Fruit fly (Drosophila melanogaster) whole organism, adult: Measurements from ENCODE around the gene Tom70.

Experiments used
- CG11617 ChIP-seq: fragments of 200-800 bp; sonication (Bioruptor generic); optimal IDR thresholded peaks from 2 replicates; lab custom pipeline; 2017; ENCODE audit warnings: mild to moderate bottlenecking, missing biosample characterization, missing genetic modification reagents, missing genetic modification characterization
- CG12768 ChIP-seq: fragments of 200-800 bp; sonication (Bioruptor generic); optimal IDR thresholded peaks from 2 replicates; lab custom pipeline; 2017; ENCODE audit warnings: missing biosample characterization, missing genetic modification characterization, mild to moderate bottlenecking, moderate library complexity, missing genetic modification reagents
- CG14711 ChIP-seq: fragments of 200-800 bp; sonication (Bioruptor generic); optimal IDR thresholded peaks from 2 replicates; lab custom pipeline; 2018; ENCODE audit warnings: missing biosample characterization, mild to moderate bottlenecking, missing genetic modification characterization, moderate library complexity
- CG1620 ChIP-seq: fragments of 200-800 bp; sonication (Bioruptor generic); optimal IDR thresholded peaks from 2 replicates; lab custom pipeline; 2016; ENCODE audit warnings: missing biosample characterization, missing genetic modification characterization
- CG33017 ChIP-seq: fragments of 200-800 bp; sonication (Bioruptor generic); optimal IDR thresholded peaks from 2 replicates; lab custom pipeline; 2018; ENCODE audit warnings: missing biosample characterization, mild to moderate bottlenecking, missing genetic modification characterization, moderate library complexity
- CG5204 ChIP-seq: fragments of 200-800 bp; sonication (Bioruptor generic); optimal IDR thresholded peaks from 2 replicates; lab custom pipeline; 2016; ENCODE audit warnings: missing biosample characterization, missing genetic modification characterization
- CG7045 ChIP-seq: fragments of 200-800 bp; sonication (Bioruptor generic); optimal IDR thresholded peaks from 2 replicates; lab custom pipeline; 2017; ENCODE audit warnings: missing biosample characterization, mild to moderate bottlenecking, missing genetic modification characterization
- CG7101 ChIP-seq: fragments of 200-800 bp; sonication (Bioruptor generic); optimal IDR thresholded peaks from 2 replicates; lab custom pipeline; 2018; ENCODE audit warnings: missing biosample characterization, mild to moderate bottlenecking, missing genetic modification characterization, moderate library complexity
- Clk ChIP-seq: fragments of 200-800 bp; sonication (Bioruptor generic); optimal IDR thresholded peaks from 2 replicates; lab custom pipeline; 2017; ENCODE audit warnings: missing biosample characterization, missing genetic modification characterization
- Crg-1 ChIP-seq: fragments of 200-800 bp; sonication (Bioruptor generic); optimal IDR thresholded peaks from 2 replicates; lab custom pipeline; 2016; ENCODE audit warnings: missing biosample characterization, missing genetic modification characterization
- Hr96 ChIP-seq: fragments of 200-800 bp; sonication (Bioruptor generic); optimal IDR thresholded peaks from 2 replicates; lab custom pipeline; 2016; ENCODE audit warnings: missing biosample characterization, missing genetic modification characterization
- Mnt ChIP-seq: fragments of 200-800 bp; sonication (Bioruptor generic); optimal IDR thresholded peaks from 2 replicates; lab custom pipeline; 2016; ENCODE audit warnings: missing biosample characterization, mild to moderate bottlenecking, missing genetic modification characterization
- bab1 ChIP-seq: fragments of 200-800 bp; sonication (Bioruptor generic); optimal IDR thresholded peaks from 3 replicates; lab custom pipeline; 2019; ENCODE audit warnings: missing biosample characterization, mild to moderate bottlenecking, missing genetic modification characterization, moderate library complexity
- cic ChIP-seq: fragments of 200-800 bp; sonication (Bioruptor generic); optimal IDR thresholded peaks from 2 replicates; lab custom pipeline; 2017; ENCODE audit warnings: missing biosample characterization, mild to moderate bottlenecking, missing genetic modification characterization, moderate library complexity
- cnc ChIP-seq, 2 experiments: fragments of >200 bp; optimal IDR thresholded peaks; 2 replicates each; lab custom pipeline; 2017
- kay ChIP-seq: fragments of 200-800 bp; sonication (Bioruptor generic); peaks from one replicate; lab custom pipeline; 2016; ENCODE audit warnings: missing biosample characterization, missing genetic modification characterization, borderline replicate concordance
- ovo ChIP-seq: fragments of 200-800 bp; sonication (Bioruptor generic); optimal IDR thresholded peaks from 2 replicates; lab custom pipeline; 2016; ENCODE audit warnings: missing biosample characterization, missing genetic modification characterization
- pad ChIP-seq: fragments of 200-800 bp; sonication (Bioruptor generic); optimal IDR thresholded peaks from 3 replicates; lab custom pipeline; 2017; ENCODE audit warnings: missing biosample characterization, missing genetic modification characterization, mild to moderate bottlenecking, moderate library complexity, missing genetic modification reagents
- tj ChIP-seq: fragments of 200-800 bp; sonication (Bioruptor generic); optimal IDR thresholded peaks from 3 replicates; lab custom pipeline; 2017; ENCODE audit warnings: missing biosample characterization, mild to moderate bottlenecking, missing genetic modification characterization, moderate library complexity
- toe ChIP-seq: fragments of 200-800 bp; sonication (Bioruptor generic); optimal IDR thresholded peaks from 2 replicates; lab custom pipeline; 2016; ENCODE audit warnings: missing biosample characterization, missing genetic modification characterization

Gene Tom70

dm6 chr2L:12020735-12021134 lies 17.6 kb downstream of the Tom70 start, which contains the start of gene Wdr81:
Gene Wdr81, minus strand, starts transcription at chr2L:12020960.
- TF ChIP-seq CG1620 (GFP tag; lab: Kevin White, UChicago) (no peak), CG33017 (no peak), Mnt (GFP tag; lab: Kevin White, UChicago) (no peak), bab1 (GFP tag; lab: Kevin White, UChicago) (peak; percentile 56), CG12768 (GFP tag; lab: Kevin White, UChicago) (no peak), Crg-1 (no peak), toe (no peak)

DNA sequence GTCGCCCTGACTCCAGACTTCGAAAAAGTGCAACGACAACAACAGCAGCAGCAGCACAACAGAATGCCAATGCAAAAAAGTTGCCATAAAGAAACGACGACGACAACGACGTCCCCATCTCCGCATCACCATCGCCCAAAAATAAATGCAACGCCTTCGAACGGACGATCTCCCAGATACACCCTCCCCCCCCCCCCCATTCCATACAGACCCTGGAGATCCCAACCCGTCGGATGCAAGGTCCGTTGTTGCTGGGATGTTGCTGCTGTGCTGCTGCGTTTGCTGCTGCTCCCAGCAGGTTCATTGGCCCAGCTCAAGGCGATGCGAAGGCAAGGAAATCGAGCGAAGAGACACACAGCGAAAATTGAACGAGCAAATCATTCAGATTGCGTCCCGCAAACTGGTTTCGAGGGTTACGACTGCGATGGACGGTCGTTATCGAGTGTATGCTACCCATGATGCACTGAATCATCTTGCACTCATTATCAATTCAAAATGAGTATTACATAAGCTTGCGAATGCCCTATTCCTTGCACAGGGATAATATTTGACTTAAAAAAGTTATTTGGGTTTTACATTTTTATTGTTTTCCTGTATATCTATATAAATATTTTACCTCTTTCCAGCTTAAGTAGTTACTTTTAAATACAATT lies 24.4 kb downstream of the Tom70 start:
- TF ChIP-seq tj (GFP tag; lab: Kevin White, UChicago) (no peak), CG7101 (tag; lab: Kevin White, UChicago) (no peak), kay (GFP tag; lab: Kevin White, UChicago) (no peak), CG33017 (no peak), pad (no peak), CG11617 (GFP tag; lab: Kevin White, UChicago) (no peak), Mnt (GFP tag; lab: Kevin White, UChicago) (no peak), Clk (GFP tag; lab: Kevin White, UChicago) (no peak), CG7045 (no peak), ovo (GFP tag; lab: Kevin White, UChicago) (no peak), CG12768 (GFP tag; lab: Kevin White, UChicago) (no peak), toe (no peak)

DNA sequence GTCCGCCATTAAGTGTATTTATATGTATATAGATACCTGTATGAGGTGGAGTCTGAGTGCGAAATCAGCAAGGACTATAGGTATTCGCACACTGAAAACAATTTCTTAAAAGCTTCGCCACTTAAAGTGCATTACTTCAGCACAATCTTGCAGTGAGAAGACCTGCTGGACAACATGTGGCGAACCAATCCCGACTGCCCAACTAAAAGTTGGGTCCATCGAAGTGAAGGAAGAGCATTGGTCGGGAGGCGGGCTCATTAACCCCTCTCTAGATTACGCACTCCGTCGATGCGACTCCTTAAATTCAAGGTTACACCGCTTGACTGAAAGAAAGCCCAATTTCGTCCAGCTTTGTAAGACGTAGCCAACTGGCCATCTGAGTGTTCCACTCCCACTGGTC lies 25.1 kb downstream of the Tom70 start:
- TF ChIP-seq CG11617 (GFP tag; lab: Kevin White, UChicago) (no peak), CG33017 (no peak), CG12768 (GFP tag; lab: Kevin White, UChicago) (no peak), CG7045 (no peak), Clk (GFP tag; lab: Kevin White, UChicago) (no peak)

dm6 chr2L:12011682-12012655 lies 26.3 kb downstream of the Tom70 start:
- TF ChIP-seq Crg-1 (no peak), CG1620 (GFP tag; lab: Kevin White, UChicago) (no peak), toe (peak; percentile 57), CG7101 (tag; lab: Kevin White, UChicago) (peak; percentile 57), CG33017 (no peak), Clk (GFP tag; lab: Kevin White, UChicago) (no peak), CG7045 (peak; percentile 73), CG5204 (GFP tag; lab: Kevin White, UChicago) (peak; percentile 10), Hr96 (peak; percentile 69), bab1 (GFP tag; lab: Kevin White, UChicago) (peak; percentile 52), CG12768 (GFP tag; lab: Kevin White, UChicago) (peak; percentile 94), cnc (optimal IDR thresholded peaks at IDR 0.05; lab: Kevin White, UChicago) (no peak), tj (GFP tag; lab: Kevin White, UChicago) (peak; percentile 72), Mnt (GFP tag; lab: Kevin White, UChicago) (peak; percentile 87), pad (peak; percentile 48), CG14711 (tag; lab: Kevin White, UChicago) (peak; percentile 100), CG11617 (GFP tag; lab: Kevin White, UChicago) (peak; percentile 93), ovo (GFP tag; lab: Kevin White, UChicago) (peak; percentile 35), cic (peak; percentile 72), kay (GFP tag; lab: Kevin White, UChicago) (peak; percentile 95)

DNA sequence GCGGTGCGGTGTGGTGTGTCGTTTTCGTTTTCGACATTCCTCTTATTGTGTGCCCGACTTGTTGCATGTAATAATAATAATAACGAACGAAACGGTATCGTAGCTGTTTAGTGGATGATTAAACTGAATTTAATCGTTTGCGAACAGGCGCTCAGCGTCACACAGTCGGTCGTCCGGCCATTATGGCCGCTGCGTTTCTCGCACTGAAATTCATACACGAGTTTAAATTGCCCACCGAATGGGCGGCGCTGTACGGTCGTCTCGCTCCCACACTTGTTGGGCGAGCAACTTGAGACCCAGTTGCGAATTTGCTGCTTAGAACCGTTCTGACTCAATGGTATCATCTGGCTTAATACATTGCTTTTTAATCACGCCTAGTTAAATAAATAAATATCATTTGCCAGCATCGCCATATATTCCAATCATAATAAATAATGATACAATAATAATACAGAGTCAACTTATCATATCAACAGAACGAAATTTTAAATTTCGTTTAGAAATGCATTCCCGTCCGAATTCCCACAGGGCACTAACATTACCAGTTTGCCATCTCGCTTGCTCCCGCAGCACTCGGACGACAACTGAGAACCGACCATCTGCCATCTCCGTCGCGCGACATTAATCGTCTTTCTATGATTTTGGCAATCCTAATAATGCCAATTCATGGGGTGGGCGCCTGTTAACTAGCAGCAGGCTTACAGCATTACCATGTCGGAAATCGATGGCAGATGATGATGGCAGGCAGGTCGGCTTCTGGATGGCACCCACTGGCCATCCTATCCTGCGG lies 27.2 kb downstream of the Tom70 start:
- TF ChIP-seq bab1 (GFP tag; lab: Kevin White, UChicago) (peak; percentile 81), cic (peak; percentile 33), CG12768 (GFP tag; lab: Kevin White, UChicago) (peak; percentile 85), CG11617 (GFP tag; lab: Kevin White, UChicago) (peak; percentile 88), ovo (GFP tag; lab: Kevin White, UChicago) (peak; percentile 55), Hr96 (peak; percentile 83), pad (peak; percentile 83), CG1620 (GFP tag; lab: Kevin White, UChicago) (peak; percentile 82), CG7045 (peak; percentile 89), Mnt (GFP tag; lab: Kevin White, UChicago) (peak; percentile 66), CG14711 (tag; lab: Kevin White, UChicago) (peak; percentile 81), CG5204 (GFP tag; lab: Kevin White, UChicago) (peak; percentile 93), toe (peak; percentile 88), CG33017 (peak; percentile 94), Clk (GFP tag; lab: Kevin White, UChicago) (peak; percentile 87), CG7101 (tag; lab: Kevin White, UChicago) (peak; percentile 93), tj (GFP tag; lab: Kevin White, UChicago) (peak; percentile 62), cnc (optimal IDR thresholded peaks at IDR 0.05; lab: Kevin White, UChicago) (peak; percentile 81 to 82), kay (GFP tag; lab: Kevin White, UChicago) (peak; percentile 99), Crg-1 (peak; percentile 71)
